Worm (Caenorhabditis elegans) whole organism, L1 larva: ENCODE results near the gene R166.2.
A peak's percentile ranks its signal among the peaks of the same experiment; 100 is the strongest.

Source experiments
- C16A3.4 ChIP-seq: fragments of 150-350 bp; optimal IDR thresholded peaks from 2 replicates; lab custom pipeline; 2014; ENCODE audit warnings: missing biosample characterization, missing genetic modification characterization
- ceh-63 ChIP-seq: fragments of 200-800 bp; sonication (Bioruptor generic); optimal IDR thresholded peaks from 2 replicates; lab custom pipeline; 2018; ENCODE audit warnings: mild to moderate bottlenecking, missing genetic modification characterization, missing compliant biosample characterization
- ceh-82 ChIP-seq, 3 experiments: fragments of 150-350 bp in 1 of 3; sonication (generic microtip) in 2 of 3; optimal IDR thresholded peaks; 2 replicates each; lab custom pipeline; 2014 to 2017; ENCODE audit warnings: missing biosample characterization in 3 of 3, missing genetic modification characterization in 3 of 3
- elt-3 ChIP-seq, 6 experiments: fragments of 150-350 bp in 1 of 6; sonication (generic microtip); optimal IDR thresholded peaks; 2 replicates each; lab custom pipeline; 2017 to 2018; ENCODE audit warnings: missing biosample characterization in 6 of 6, missing genetic modification characterization in 6 of 6, inconsistent platforms in 1 of 6
- fos-1 ChIP-seq: fragments of 150-350 bp; optimal IDR thresholded peaks from 2 replicates; lab custom pipeline; 2014; ENCODE audit warnings: missing biosample characterization, missing genetic modification characterization
- lin-14 ChIP-seq: fragments of 200-800 bp; sonication (Bioruptor generic); optimal IDR thresholded peaks from 2 replicates; lab custom pipeline; 2018; ENCODE audit warnings: mild to moderate bottlenecking, missing genetic modification characterization, moderate library complexity, missing compliant biosample characterization
- lin-39 ChIP-seq: fragments of 150-350 bp; optimal IDR thresholded peaks from 2 replicates; lab custom pipeline; 2014; ENCODE audit warnings: missing biosample characterization, missing genetic modification reagents, missing genetic modification characterization
- mdl-1 ChIP-seq, 2 experiments: fragments of 150-350 bp; optimal IDR thresholded peaks; 2 replicates each; lab custom pipeline; 2014 to 2017; ENCODE audit warnings: missing biosample characterization in 2 of 2, missing genetic modification characterization in 2 of 2, inconsistent platforms in 1 of 2
- pax-3 ChIP-seq: fragments of 200-800 bp; sonication (Bioruptor generic); optimal IDR thresholded peaks from 2 replicates; lab custom pipeline; 2018; ENCODE audit warnings: mild to moderate bottlenecking, missing genetic modification characterization, moderate library complexity, missing compliant biosample characterization
- zag-1 ChIP-seq: fragments of 150-350 bp; optimal IDR thresholded peaks from 2 replicates; lab custom pipeline; 2014; ENCODE audit warnings: missing biosample characterization, missing genetic modification characterization

ce11 chrII:10563368-10563767 lies 25.9 kb upstream of the R166.2 start, which contains the start of gene cdc-48.1:
- peak; percentile 100 for TF ChIP-seq fos-1 (tag; lab: Kevin White, UChicago)
- peak; percentile 99 to 100 (median 100) for TF ChIP-seq elt-3 (tag; optimal IDR thresholded peaks at IDR 0.05; lab: Kevin White, UChicago)
- TF ChIP-seq ceh-63 (GFP tag; lab: Kevin White, UChicago), result peak; percentile 91
- TF ChIP-seq zag-1 (tag; lab: Kevin White, UChicago), result peak; percentile 100
- TF ChIP-seq pax-3, result peak; percentile 99
- peak; percentile 100 for TF ChIP-seq lin-39 (tag; lab: Kevin White, UChicago)
- TF ChIP-seq mdl-1 (tag; optimal IDR thresholded peaks at IDR 0.05; lab: Kevin White, UChicago), result peak; percentile 82 to 99
- peak; percentile 100 for TF ChIP-seq ceh-82 (tag; optimal IDR thresholded peaks at IDR 0.05; lab: Kevin White, UChicago)
- peak; percentile 100 for TF ChIP-seq lin-14 (GFP tag; lab: Kevin White, UChicago)
- TF ChIP-seq C16A3.4, result peak; percentile 100
